Fruit fly (Drosophila melanogaster): ENCODE data around the gene RanBP3.

The RanBP3 gene

DNA sequence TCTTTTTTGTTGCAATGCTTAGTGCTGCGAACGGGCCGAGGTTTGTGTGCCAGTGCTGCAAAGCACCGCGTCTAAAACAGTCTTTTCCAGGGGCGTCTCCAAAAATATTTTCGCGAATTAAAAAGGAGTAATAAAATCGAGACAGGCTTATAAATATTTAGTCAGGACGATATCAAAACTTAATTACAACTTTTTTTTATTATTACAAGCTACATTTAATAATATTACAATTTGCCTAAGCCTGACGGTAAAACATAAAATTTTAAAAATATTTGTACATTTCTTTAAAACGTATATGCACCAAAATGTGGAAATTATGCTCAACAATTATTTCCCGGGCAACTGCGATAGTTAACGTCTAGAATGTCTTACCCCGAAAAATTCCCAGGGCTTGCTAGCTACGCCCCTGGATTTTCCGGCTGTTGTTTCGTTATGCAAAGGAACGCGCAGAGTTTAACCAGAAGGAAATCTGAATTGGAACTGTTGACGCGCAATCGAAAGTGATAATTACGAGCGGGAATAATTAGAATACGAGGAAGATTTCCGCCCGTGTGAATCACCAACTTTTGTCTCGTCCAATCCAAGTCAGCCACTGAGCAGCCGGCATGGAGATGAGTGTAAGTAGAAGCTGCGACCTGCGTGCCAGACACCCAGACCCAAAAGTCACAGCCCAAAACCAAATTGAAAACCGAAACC lies 5.4 kb upstream of the RanBP3 start, which contains the start of the genes PTPMT1 and Hrd3 (continued):
- TF ChIP-seq CG7839 (tag; optimal IDR thresholded peaks at IDR 0.05) = peak; percentile 99
- TF ChIP-seq CG31388 (GFP tag; optimal IDR thresholded peaks at IDR 0.05) = peak; percentile 96
- TF ChIP-seq run (tag; optimal IDR thresholded peaks at IDR 0.05) = peak; percentile 95
- peak; percentile 99 for TF ChIP-seq Pdp1 (GFP tag; optimal IDR thresholded peaks at IDR 0.05)
- peak; percentile 93 for TF ChIP-seq jing (GFP tag; optimal IDR thresholded peaks at IDR 0.05)
- TF ChIP-seq bcd (GFP tag; optimal IDR thresholded peaks at IDR 0.05) = peak; percentile 99
- peak; percentile 97 for TF ChIP-seq Dad (GFP tag; optimal IDR thresholded peaks at IDR 0.05)
- TF ChIP-seq CG12236 (GFP tag; optimal IDR thresholded peaks at IDR 0.05) = peak; percentile 94
- TF ChIP-seq pho (GFP tag; optimal IDR thresholded peaks at IDR 0.05) = peak; percentile 98
- TF ChIP-seq jigr1 (GFP tag; IDR thresholded peaks at IDR 0.05) = peak; percentile 91
- peak; percentile 97 for TF ChIP-seq trh (GFP tag; optimal IDR thresholded peaks at IDR 0.05)
- TF ChIP-seq Ssrp (tag; optimal IDR thresholded peaks at IDR 0.05) = peak; percentile 99
- TF ChIP-seq CG1233 (GFP tag; optimal IDR thresholded peaks at IDR 0.05) = peak; percentile 99
- TF ChIP-seq Oaz (GFP tag; IDR thresholded peaks at IDR 0.05) = peak; percentile 92
- peak; percentile 99 for TF ChIP-seq odd (GFP tag; optimal IDR thresholded peaks at IDR 0.05)
- TF ChIP-seq pnt (GFP tag; optimal IDR thresholded peaks at IDR 0.05) = peak; percentile 98
- peak; percentile 98 for TF ChIP-seq CG6689 (GFP tag; IDR thresholded peaks at IDR 0.05)
- peak; percentile 98 for TF ChIP-seq Gug (GFP tag; IDR thresholded peaks at IDR 0.05)
- TF ChIP-seq wek (GFP tag; optimal IDR thresholded peaks at IDR 0.05) = peak; percentile 84
- peak; percentile 97 for TF ChIP-seq CG12744 (GFP tag; optimal IDR thresholded peaks at IDR 0.05)
- TF ChIP-seq CG34376 (GFP tag; optimal IDR thresholded peaks at IDR 0.05) = peak; percentile 99
- TF ChIP-seq Poxn (GFP tag; IDR thresholded peaks at IDR 0.05) = peak; percentile 88
- peak; percentile 96 for TF ChIP-seq nom (GFP tag; optimal IDR thresholded peaks at IDR 0.05)
- TF ChIP-seq Ptx1 (GFP tag; IDR thresholded peaks at IDR 0.05) = peak; percentile 98
- TF ChIP-seq da (GFP tag; optimal IDR thresholded peaks at IDR 0.05) = peak; percentile 93
- TF ChIP-seq eyg (GFP tag; optimal IDR thresholded peaks at IDR 0.05) = peak; percentile 94
- TF ChIP-seq CG16813 (GFP tag; IDR thresholded peaks at IDR 0.05; ENCODE audit: partially characterized antibody) = peak; percentile 53; the same call in 2 of the 3 replicates
- TF ChIP-seq CG3847 (GFP tag; IDR thresholded peaks at IDR 0.05) = peak; percentile 98
- TF ChIP-seq CG5953 (GFP tag; IDR thresholded peaks at IDR 0.05) = peak; percentile 82
- peak; percentile 96 for TF ChIP-seq Spps (tag; optimal IDR thresholded peaks at IDR 0.05)
- TF ChIP-seq ranshi (GFP tag; IDR thresholded peaks at IDR 0.05) = peak; percentile 96; the same call in 1 of the 2 replicates
- no peak for TF ChIP-seq tna (GFP tag; IDR thresholded peaks at IDR 0.05; ENCODE audit: partially characterized antibody)
- peak; percentile 97 for TF ChIP-seq CG3838 (GFP tag; optimal IDR thresholded peaks at IDR 0.05)
- peak; percentile 99 for TF ChIP-seq CG18476 (GFP tag; optimal IDR thresholded peaks at IDR 0.05)
- TF ChIP-seq tll (GFP tag; optimal IDR thresholded peaks at IDR 0.05) = peak; percentile 73 to 75
- TF ChIP-seq Vsx1 (GFP tag; optimal IDR thresholded peaks at IDR 0.05) = peak; percentile 95
- peak; percentile 94 for TF ChIP-seq CG10274 (GFP tag; optimal IDR thresholded peaks at IDR 0.05)
- TF ChIP-seq CG18599 (GFP tag; optimal IDR thresholded peaks at IDR 0.05) = peak; percentile 99
- TF ChIP-seq Oli (tag; optimal IDR thresholded peaks at IDR 0.05) = peak; percentile 99
- peak; percentile 94 for TF ChIP-seq CG32767 (GFP tag; IDR thresholded peaks at IDR 0.05)
- peak; percentile 98 for TF ChIP-seq CG14710 (tag; optimal IDR thresholded peaks at IDR 0.05)
- peak; percentile 95 for TF ChIP-seq emc (GFP tag; optimal IDR thresholded peaks at IDR 0.05)
- TF ChIP-seq sqz (GFP tag; optimal IDR thresholded peaks at IDR 0.05) = peak; percentile 98
- TF ChIP-seq NFAT (GFP tag; IDR thresholded peaks at IDR 0.05) = no peak; the same call in none of the 2 replicates
- peak; percentile 81 for TF ChIP-seq CG3995 (GFP tag; optimal IDR thresholded peaks at IDR 0.05)
- peak; percentile 98 for TF ChIP-seq Fer1 (GFP tag; optimal IDR thresholded peaks at IDR 0.05)
- TF ChIP-seq gsb-n (tag; optimal IDR thresholded peaks at IDR 0.05) = peak; percentile 97
- TF ChIP-seq E2f2 (GFP tag; IDR thresholded peaks at IDR 0.05) = peak; percentile 79
- no peak; the same call in 2 of the 3 replicates for TF ChIP-seq sr (GFP tag; IDR thresholded peaks at IDR 0.05)
